Worm (Caenorhabditis elegans) whole organism, young adult: ENCODE data around the gene esyt-2.
A peak's percentile ranks its signal among the peaks of the same experiment; 100 is the strongest.

Source experiments
- B0019.2 ChIP-seq: fragments of 200-800 bp; sonication (Bioruptor generic); conservative IDR thresholded peaks from 2 replicates; pipeline ENCODE4 v1.3.6; 2022; ENCODE audit warnings: missing genetic modification reagents, missing genetic modification characterization, missing compliant biosample characterization
- B0035.1 ChIP-seq: sonication (generic microtip); optimal IDR thresholded peaks from 2 replicates; lab custom pipeline; 2016; ENCODE audit warnings: missing genetic modification characterization, mild to moderate bottlenecking, missing compliant biosample characterization, missing genotype, missing genetic modification reagents
- F23B12.7 ChIP-seq: sonication (generic microtip); optimal IDR thresholded peaks from 2 replicates; lab custom pipeline; 2017; ENCODE audit warnings: missing genetic modification characterization, mild to moderate bottlenecking, missing compliant biosample characterization, antibody characterized with exemption, moderate library complexity; ENCODE audit not compliant: insufficient read depth
- F37B4.10 ChIP-seq: fragments of 200-800 bp; sonication (Bioruptor generic); IDR thresholded peaks from 2 replicates; pipeline ENCODE4 v1.3.6; 2022; ENCODE audit warnings: missing genetic modification characterization, missing compliant biosample characterization
- F39B2.1 ChIP-seq: fragments of 200-800 bp; sonication (Bioruptor generic); IDR thresholded peaks from 2 replicates; pipeline ENCODE4 v1.3.6; 2022; ENCODE audit warnings: missing genetic modification reagents, missing genetic modification characterization, missing compliant biosample characterization
- F52B5.7 ChIP-seq: sonication (generic microtip); optimal IDR thresholded peaks from 2 replicates; lab custom pipeline; 2016; ENCODE audit warnings: mild to moderate bottlenecking, missing genetic modification characterization, missing compliant biosample characterization
- F57A8.1 ChIP-seq: fragments of 200-800 bp; sonication (Bioruptor generic); optimal IDR thresholded peaks from 2 replicates; lab custom pipeline; 2018; ENCODE audit warnings: mild to moderate bottlenecking, missing genetic modification characterization, moderate library complexity, missing compliant biosample characterization
- K11D2.4 ChIP-seq: fragments of 200-800 bp; sonication (Bioruptor generic); IDR thresholded peaks from 2 replicates; pipeline ENCODE4 v1.3.6; 2022; ENCODE audit warnings: missing genetic modification reagents, missing genetic modification characterization, missing compliant biosample characterization
- T07F8.4 ChIP-seq: sonication (generic microtip); optimal IDR thresholded peaks from 2 replicates; lab custom pipeline; 2016; ENCODE audit warnings: mild to moderate bottlenecking, missing genetic modification characterization, moderate library complexity, missing compliant biosample characterization
- T26A5.8 ChIP-seq: sonication (generic microtip); optimal IDR thresholded peaks from 2 replicates; lab custom pipeline; 2016; ENCODE audit warnings: missing genetic modification characterization, missing compliant biosample characterization
- Y53G8AR.9 ChIP-seq: fragments of 200-800 bp; sonication (Bioruptor generic); conservative IDR thresholded peaks from 2 replicates; pipeline ENCODE4 v1.3.6; 2022; ENCODE audit warnings: missing genetic modification reagents, missing genetic modification characterization, missing compliant biosample characterization
- Y56A3A.18 ChIP-seq: fragments of 200-800 bp; sonication (Bioruptor generic); IDR thresholded peaks from 2 replicates; pipeline ENCODE4 v1.3.6; 2022; ENCODE audit warnings: missing genetic modification reagents, missing genetic modification characterization, missing compliant biosample characterization
- akir-1 ChIP-seq: fragments of 200-800 bp; sonication (Bioruptor generic); optimal IDR thresholded peaks from 2 replicates; lab custom pipeline; 2018; ENCODE audit warnings: mild to moderate bottlenecking, missing genetic modification characterization, moderate library complexity, missing compliant biosample characterization
- atf-7 ChIP-seq: sonication (generic microtip); optimal IDR thresholded peaks from 2 replicates; lab custom pipeline; 2017; ENCODE audit warnings: mild to moderate bottlenecking, missing genetic modification characterization, missing compliant biosample characterization
- attf-3 ChIP-seq: fragments of 200-800 bp; sonication (Bioruptor generic); conservative IDR thresholded peaks from 2 replicates; pipeline ENCODE4 v1.3.6; 2022; ENCODE audit warnings: missing genetic modification reagents, missing genetic modification characterization, missing compliant biosample characterization
- bed-1 ChIP-seq: fragments of 200-800 bp; sonication (Bioruptor generic); IDR thresholded peaks from 2 replicates; pipeline ENCODE4 v1.3.6; 2022; ENCODE audit warnings: missing genetic modification reagents, missing genetic modification characterization, missing compliant biosample characterization
- ceh-100 ChIP-seq: fragments of 200-800 bp; sonication (Bioruptor generic); IDR thresholded peaks from 2 replicates; pipeline ENCODE4 v1.3.6; 2022; ENCODE audit warnings: missing genetic modification reagents, missing genetic modification characterization, missing compliant biosample characterization
- ceh-40 ChIP-seq: fragments of 200-800 bp; sonication (Bioruptor generic); IDR thresholded peaks from 2 replicates; pipeline ENCODE4 v1.3.6; 2022; ENCODE audit warnings: missing genetic modification characterization, missing compliant biosample characterization
- ceh-79 ChIP-seq: sonication (generic microtip); optimal IDR thresholded peaks from 2 replicates; lab custom pipeline; 2017; ENCODE audit warnings: mild to moderate bottlenecking, missing genetic modification characterization, missing compliant biosample characterization
- ceh-91 ChIP-seq: fragments of 200-800 bp; sonication (Bioruptor generic); IDR thresholded peaks from 2 replicates; pipeline ENCODE4 v1.3.6; 2022; ENCODE audit warnings: missing genetic modification reagents, missing genetic modification characterization, missing compliant biosample characterization
- die-1 ChIP-seq: sonication (generic microtip); optimal IDR thresholded peaks from 2 replicates; lab custom pipeline; 2016; ENCODE audit warnings: missing genotype, mild to moderate bottlenecking, missing genetic modification characterization, missing compliant biosample characterization
- efl-1 ChIP-seq: fragments of 150-350 bp; optimal IDR thresholded peaks from 2 replicates; lab custom pipeline; 2014; ENCODE audit warnings: missing biosample characterization, missing genetic modification reagents, missing genetic modification characterization
- egrh-3 ChIP-seq: fragments of 200-800 bp; sonication (Bioruptor generic); IDR thresholded peaks from 2 replicates; pipeline ENCODE4 v1.3.6; 2022; ENCODE audit warnings: missing genetic modification reagents, missing genetic modification characterization, missing compliant biosample characterization
- ets-4 ChIP-seq: fragments of 200-800 bp; sonication (Bioruptor generic); optimal IDR thresholded peaks from 2 replicates; lab custom pipeline; 2018; ENCODE audit warnings: mild to moderate bottlenecking, missing genetic modification characterization, missing compliant biosample characterization
- him-1 ChIP-seq: sonication (generic microtip); optimal IDR thresholded peaks from 2 replicates; lab custom pipeline; 2016; ENCODE audit warnings: missing genotype, missing genetic modification reagents, missing genetic modification characterization, missing compliant biosample characterization
- hmg-1.2 ChIP-seq: fragments of 200-800 bp; sonication (Bioruptor generic); IDR thresholded peaks from 2 replicates; pipeline ENCODE4 v1.3.6; 2022; ENCODE audit warnings: missing genetic modification reagents, missing genetic modification characterization, missing compliant biosample characterization
- let-607 ChIP-seq, 2 experiments: fragments of 200-800 bp in 1 of 2; sonication (Bioruptor generic) in 1 of 2; sonication (generic microtip) in 1 of 2; optimal IDR thresholded peaks; 2 replicates each; lab custom pipeline; 2016 to 2018; ENCODE audit warnings: mild to moderate bottlenecking in 2 of 2, missing compliant biosample characterization in 2 of 2, missing genetic modification characterization in 2 of 2, moderate library complexity in 2 of 2, missing genotype in 1 of 2
- lin-54 ChIP-seq: fragments of 200-800 bp; sonication (Bioruptor generic); optimal IDR thresholded peaks from 2 replicates; lab custom pipeline; 2018; ENCODE audit warnings: mild to moderate bottlenecking, missing genetic modification characterization, missing compliant biosample characterization
- lsl-1 ChIP-seq: fragments of 200-800 bp; sonication (Bioruptor generic); optimal IDR thresholded peaks from 2 replicates; lab custom pipeline; 2018; ENCODE audit warnings: mild to moderate bottlenecking, missing genetic modification characterization, moderate library complexity, missing compliant biosample characterization
- madf-10 ChIP-seq: sonication (generic microtip); optimal IDR thresholded peaks from 2 replicates; lab custom pipeline; 2016; ENCODE audit warnings: mild to moderate bottlenecking, missing genetic modification characterization, missing compliant biosample characterization
- mcd-1 ChIP-seq: fragments of 200-800 bp; sonication (Bioruptor generic); IDR thresholded peaks from 2 replicates; pipeline ENCODE4 v1.3.6; 2022; ENCODE audit warnings: missing genetic modification reagents, missing genetic modification characterization, missing compliant biosample characterization
- mel-28 ChIP-seq: sonication (generic microtip); optimal IDR thresholded peaks from 2 replicates; lab custom pipeline; 2016; ENCODE audit warnings: borderline replicate concordance, mild to moderate bottlenecking, missing genetic modification characterization, missing compliant biosample characterization
- nfya-1 ChIP-seq: sonication (generic microtip); optimal IDR thresholded peaks from 2 replicates; lab custom pipeline; 2017; ENCODE audit warnings: antibody characterized with exemption, missing compliant biosample characterization, missing genetic modification characterization, borderline replicate concordance; ENCODE audit not compliant: insufficient read depth
- nhr-179 ChIP-seq: sonication (generic microtip); optimal IDR thresholded peaks from 2 replicates; lab custom pipeline; 2016; ENCODE audit warnings: mild to moderate bottlenecking, missing genetic modification characterization, missing compliant biosample characterization
- nhr-27 ChIP-seq: fragments of 200-800 bp; sonication (Bioruptor generic); optimal IDR thresholded peaks from 2 replicates; lab custom pipeline; 2018; ENCODE audit warnings: mild to moderate bottlenecking, missing genetic modification characterization, moderate library complexity, missing compliant biosample characterization
- pha-4 ChIP-seq: fragments of 150-350 bp; sonication (generic microtip); optimal IDR thresholded peaks from 2 replicates; lab custom pipeline; 2014; ENCODE audit warnings: missing biosample characterization, missing genetic modification reagents, missing genetic modification characterization
- snpc-1.1 ChIP-seq: sonication (generic microtip); optimal IDR thresholded peaks from 2 replicates; lab custom pipeline; 2017; ENCODE audit warnings: missing genetic modification characterization, mild to moderate bottlenecking, missing compliant biosample characterization, antibody characterized with exemption, moderate library complexity, missing genotype, missing genetic modification reagents; ENCODE audit not compliant: insufficient read depth
- snpc-1.3 ChIP-seq: sonication (generic microtip); optimal IDR thresholded peaks from 2 replicates; lab custom pipeline; 2017; ENCODE audit warnings: missing genetic modification characterization, mild to moderate bottlenecking, missing compliant biosample characterization, antibody characterized with exemption, moderate library complexity, missing genotype, missing genetic modification reagents; ENCODE audit not compliant: insufficient read depth
- tbx-9 ChIP-seq: sonication (generic microtip); optimal IDR thresholded peaks from 2 replicates; lab custom pipeline; 2016; ENCODE audit warnings: borderline replicate concordance, missing genetic modification characterization, inconsistent platforms, missing compliant biosample characterization
- tlf-1 ChIP-seq: fragments of 200-800 bp; sonication (Bioruptor generic); optimal IDR thresholded peaks from 2 replicates; lab custom pipeline; 2018; ENCODE audit warnings: mild to moderate bottlenecking, missing genetic modification characterization, missing compliant biosample characterization
- xnd-1 ChIP-seq: sonication (generic microtip); optimal IDR thresholded peaks from 2 replicates; lab custom pipeline; 2016; ENCODE audit warnings: missing genotype, missing genetic modification reagents, missing genetic modification characterization, missing compliant biosample characterization
- ztf-25 ChIP-seq: fragments of 200-800 bp; sonication (Bioruptor generic); IDR thresholded peaks from 2 replicates; pipeline ENCODE4 v1.3.6; 2022; ENCODE audit warnings: missing genetic modification reagents, missing genetic modification characterization, missing compliant biosample characterization

esyt-2 gene

DNA sequence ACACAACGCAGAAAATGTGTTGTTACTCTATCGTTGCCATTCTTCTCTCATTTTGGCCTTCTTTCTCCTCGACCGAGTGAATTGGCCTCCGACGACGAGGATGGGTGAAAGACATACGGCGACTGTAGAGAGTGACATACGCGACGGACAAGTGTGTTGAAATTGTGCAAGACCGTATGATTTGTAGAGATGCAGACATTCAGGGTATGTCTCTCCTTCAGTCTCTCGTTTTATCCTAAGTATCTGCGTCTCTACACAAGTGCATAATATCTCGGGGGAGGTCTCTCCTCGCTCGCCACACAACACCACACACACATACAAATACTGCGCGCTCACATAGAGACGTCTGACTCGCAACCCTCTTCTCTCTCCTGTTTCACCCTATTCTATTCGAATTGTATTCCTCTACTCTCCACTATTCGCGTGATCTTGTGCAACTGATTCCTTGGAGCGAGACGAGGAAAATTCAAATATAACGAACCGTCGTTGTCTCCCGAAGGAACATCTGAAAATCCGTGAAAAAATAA lies 49.4 kb upstream of the esyt-2 start, which contains the start of gene hmg-1.2 (continued):
- peak; percentile 55 for TF ChIP-seq tlf-1 (GFP tag; lab: Kevin White, UChicago)
- TF ChIP-seq ztf-25 (GFP tag; lab: Robert Waterston, UW) = no peak
- TF ChIP-seq F52B5.7 (tag; lab: Kevin White, UChicago) = no peak
- no peak for TF ChIP-seq akir-1 (GFP tag; lab: Kevin White, UChicago)
- no peak for TF ChIP-seq B0019.2
- TF ChIP-seq ceh-79 (tag; lab: Kevin White, UChicago) = peak; percentile 32
- TF ChIP-seq nhr-179 = no peak
- TF ChIP-seq nfya-1 (tag; lab: Kevin White, UChicago) = no peak
- no peak for TF ChIP-seq F37B4.10 (GFP tag; lab: Robert Waterston, UW)
- no peak for TF ChIP-seq F23B12.7 (tag; lab: Kevin White, UChicago)
- no peak for TF ChIP-seq him-1
- no peak for TF ChIP-seq mel-28 (tag; lab: Kevin White, UChicago)
- TF ChIP-seq ceh-40 (GFP tag; lab: Robert Waterston, UW) = no peak
- TF ChIP-seq F57A8.1 (GFP tag; lab: Kevin White, UChicago) = no peak
- no peak for TF ChIP-seq ceh-91 (GFP tag; lab: Robert Waterston, UW)
- no peak for TF ChIP-seq T07F8.4 (tag; lab: Kevin White, UChicago)
- no peak for TF ChIP-seq efl-1 (GFP tag; lab: Kevin White, UChicago)
- TF ChIP-seq madf-10 (tag; lab: Kevin White, UChicago) = peak; percentile 65
- TF ChIP-seq attf-3 (GFP tag; lab: Robert Waterston, UW) = no peak
- TF ChIP-seq die-1 (tag; lab: Kevin White, UChicago) = no peak
- TF ChIP-seq tbx-9 (tag; lab: Kevin White, UChicago) = no peak
- no peak for TF ChIP-seq T26A5.8 (tag; lab: Kevin White, UChicago)
- no peak for TF ChIP-seq F39B2.1 (GFP tag; lab: Robert Waterston, UW)
- no peak for TF ChIP-seq Y53G8AR.9
- peak; percentile 57 for TF ChIP-seq mcd-1 (GFP tag; lab: Robert Waterston, UW)
- TF ChIP-seq hmg-1.2 (GFP tag; lab: Robert Waterston, UW) = peak; percentile 99
- no peak for TF ChIP-seq Y56A3A.18 (GFP tag; lab: Robert Waterston, UW)
- peak; percentile 67 for TF ChIP-seq atf-7 (tag; lab: Kevin White, UChicago)
- peak in 1 of 2 experiments; percentile 29 for TF ChIP-seq let-607 (tag; optimal IDR thresholded peaks at IDR 0.05; lab: Kevin White, UChicago)
- no peak for TF ChIP-seq B0035.1
- TF ChIP-seq lin-54 (GFP tag; lab: Kevin White, UChicago) = peak; percentile 39
- TF ChIP-seq xnd-1 (tag; lab: Kevin White, UChicago) = no peak
- TF ChIP-seq ets-4 (GFP tag; lab: Kevin White, UChicago) = no peak
- no peak for TF ChIP-seq bed-1 (GFP tag; lab: Robert Waterston, UW)
- no peak for TF ChIP-seq lsl-1 (GFP tag; lab: Kevin White, UChicago)
- no peak for TF ChIP-seq nhr-27 (tag; lab: Kevin White, UChicago)
- no peak for TF ChIP-seq snpc-1.3 (tag; lab: Kevin White, UChicago)
- TF ChIP-seq egrh-3 (GFP tag; lab: Robert Waterston, UW) = 0 out of 2 replicates have a peak, but pooled peaks have one; percentile 32
- no peak for TF ChIP-seq ceh-100 (GFP tag; lab: Robert Waterston, UW)
- no peak for TF ChIP-seq snpc-1.1 (tag; lab: Kevin White, UChicago)
- TF ChIP-seq K11D2.4 (GFP tag; lab: Robert Waterston, UW) = 0 out of 2 replicates have a peak, but pooled peaks have one; percentile 9
- peak; percentile 25 for TF ChIP-seq pha-4 (tag; lab: Kevin White, UChicago)
- TF ChIP-seq, all 124 proteins: peak for 42
